Worm (Caenorhabditis elegans) whole organism, young adult: ENCODE data around the gene srbc-50.

Source experiments
- B0336.3 ChIP-seq: fragments of 200-800 bp; sonication (Bioruptor generic); IDR thresholded peaks from 2 replicates; pipeline ENCODE4 v1.3.6; 2022; ENCODE audit warnings: missing genetic modification characterization, missing compliant biosample characterization
- D2030.7 ChIP-seq: fragments of 200-800 bp; sonication (Bioruptor generic); IDR thresholded peaks from 2 replicates; pipeline ENCODE4 v1.3.6; 2022; ENCODE audit warnings: missing genetic modification reagents, missing genetic modification characterization, missing compliant biosample characterization
- F10E7.11 ChIP-seq: sonication (generic microtip); optimal IDR thresholded peaks from 2 replicates; lab custom pipeline; 2017; ENCODE audit warnings: mild to moderate bottlenecking, missing genetic modification characterization, moderate library complexity, missing compliant biosample characterization
- F52B5.7 ChIP-seq: sonication (generic microtip); optimal IDR thresholded peaks from 2 replicates; lab custom pipeline; 2016; ENCODE audit warnings: mild to moderate bottlenecking, missing genetic modification characterization, missing compliant biosample characterization
- F55B11.4 ChIP-seq: sonication (generic microtip); optimal IDR thresholded peaks from 2 replicates; lab custom pipeline; 2016; ENCODE audit warnings: missing compliant biosample characterization, missing genetic modification characterization, borderline replicate concordance; ENCODE audit not compliant: insufficient read depth
- F57C9.4 ChIP-seq: sonication (generic microtip); optimal IDR thresholded peaks from 2 replicates; lab custom pipeline; 2017; ENCODE audit warnings: mild to moderate bottlenecking, missing genetic modification characterization, missing compliant biosample characterization
- K12H6.12 ChIP-seq: fragments of 200-800 bp; sonication (Bioruptor generic); optimal IDR thresholded peaks from 2 replicates; lab custom pipeline; 2018; ENCODE audit warnings: mild to moderate bottlenecking, missing genetic modification characterization, missing compliant biosample characterization
- T26A5.8 ChIP-seq: sonication (generic microtip); optimal IDR thresholded peaks from 2 replicates; lab custom pipeline; 2016; ENCODE audit warnings: missing genetic modification characterization, missing compliant biosample characterization
- Y53F4B.3 ChIP-seq: fragments of 200-800 bp; sonication (Bioruptor generic); IDR thresholded peaks from 2 replicates; pipeline ENCODE4 v1.3.6; 2022; ENCODE audit warnings: missing genetic modification reagents, missing genetic modification characterization, missing compliant biosample characterization
- Y79H2A.3 ChIP-seq: fragments of 200-800 bp; sonication (Bioruptor generic); conservative IDR thresholded peaks from 2 replicates; pipeline ENCODE4 v1.3.6; 2022; ENCODE audit warnings: missing genetic modification reagents, missing genetic modification characterization, missing compliant biosample characterization
- Y95B8A.8 ChIP-seq: fragments of 200-800 bp; sonication (Bioruptor generic); IDR thresholded peaks from 2 replicates; pipeline ENCODE4 v1.3.6; 2022; ENCODE audit warnings: missing genetic modification reagents, missing genetic modification characterization, missing compliant biosample characterization
- ZK185.1 ChIP-seq: sonication (generic microtip); optimal IDR thresholded peaks from 2 replicates; lab custom pipeline; 2016; ENCODE audit warnings: mild to moderate bottlenecking, missing genetic modification characterization, missing compliant biosample characterization; ENCODE audit not compliant: poor library complexity, severe bottlenecking
- ama-1 ChIP-seq, 3 experiments: fragments of 150-350 bp in 1 of 3; sonication (generic microtip) in 2 of 3; optimal IDR thresholded peaks; 2 replicates each; lab custom pipeline; 2014 to 2018; ENCODE audit warnings: missing biosample characterization in 2 of 3, missing genetic modification characterization in 2 of 3, missing genetic modification reagents in 2 of 3
- bed-1 ChIP-seq: fragments of 200-800 bp; sonication (Bioruptor generic); IDR thresholded peaks from 2 replicates; pipeline ENCODE4 v1.3.6; 2022; ENCODE audit warnings: missing genetic modification reagents, missing genetic modification characterization, missing compliant biosample characterization
- ccch-3 ChIP-seq: fragments of 200-800 bp; sonication (Bioruptor generic); optimal IDR thresholded peaks from 2 replicates; lab custom pipeline; 2018; ENCODE audit warnings: mild to moderate bottlenecking, missing genetic modification characterization, missing compliant biosample characterization
- cebp-1 ChIP-seq, 2 experiments: fragments of 200-800 bp in 1 of 2; sonication (Bioruptor generic) in 1 of 2; sonication (generic microtip) in 1 of 2; IDR thresholded peaks in 1 of 2; optimal IDR thresholded peaks in 1 of 2; 2 replicates each; pipeline versions ENCODE4 v1.3.6 to Lab custom; 2017 to 2022; ENCODE audit warnings: missing compliant biosample characterization in 2 of 2, missing genetic modification characterization in 2 of 2, mild to moderate bottlenecking in 1 of 2, missing genetic modification reagents in 1 of 2, moderate library complexity in 1 of 2
- cebp-2 ChIP-seq: fragments of 200-800 bp; sonication (Bioruptor generic); IDR thresholded peaks from 2 replicates; pipeline ENCODE4 v1.3.6; 2022; ENCODE audit warnings: missing genetic modification characterization, missing compliant biosample characterization
- ceh-100 ChIP-seq: fragments of 200-800 bp; sonication (Bioruptor generic); IDR thresholded peaks from 2 replicates; pipeline ENCODE4 v1.3.6; 2022; ENCODE audit warnings: missing genetic modification reagents, missing genetic modification characterization, missing compliant biosample characterization
- ceh-27 ChIP-seq: fragments of 200-800 bp; sonication (Bioruptor generic); optimal IDR thresholded peaks from 2 replicates; lab custom pipeline; 2018; ENCODE audit warnings: mild to moderate bottlenecking, missing genetic modification characterization, moderate library complexity, missing compliant biosample characterization
- ceh-58 ChIP-seq: fragments of 200-800 bp; sonication (Bioruptor generic); IDR thresholded peaks from 2 replicates; pipeline ENCODE4 v1.3.6; 2022; ENCODE audit warnings: missing genetic modification characterization, missing compliant biosample characterization
- ceh-91 ChIP-seq: fragments of 200-800 bp; sonication (Bioruptor generic); IDR thresholded peaks from 2 replicates; pipeline ENCODE4 v1.3.6; 2022; ENCODE audit warnings: missing genetic modification reagents, missing genetic modification characterization, missing compliant biosample characterization
- chd-7 ChIP-seq: sonication (generic microtip); optimal IDR thresholded peaks from 2 replicates; lab custom pipeline; 2016; ENCODE audit warnings: mild to moderate bottlenecking, missing genetic modification characterization, moderate library complexity, missing compliant biosample characterization
- dpff-1 ChIP-seq: sonication (generic microtip); optimal IDR thresholded peaks from 2 replicates; lab custom pipeline; 2017; ENCODE audit warnings: mild to moderate bottlenecking, missing genetic modification characterization, missing compliant biosample characterization
- dpl-1 ChIP-seq: fragments of 150-350 bp; optimal IDR thresholded peaks from 2 replicates; lab custom pipeline; 2014; ENCODE audit warnings: missing biosample characterization, missing genetic modification reagents, missing genetic modification characterization
- egl-44 ChIP-seq: fragments of 200-800 bp; sonication (Bioruptor generic); IDR thresholded peaks from 2 replicates; pipeline ENCODE4 v1.3.6; 2022; ENCODE audit warnings: missing genetic modification reagents, missing genetic modification characterization, missing compliant biosample characterization
- ekl-4 ChIP-seq: fragments of 200-800 bp; sonication (Bioruptor generic); IDR thresholded peaks from 2 replicates; pipeline ENCODE4 v1.3.6; 2022; ENCODE audit warnings: missing genetic modification reagents, missing genetic modification characterization, missing compliant biosample characterization
- fkh-3 ChIP-seq: sonication (generic microtip); optimal IDR thresholded peaks from 2 replicates; lab custom pipeline; 2016; ENCODE audit warnings: mild to moderate bottlenecking, missing genetic modification characterization, missing compliant biosample characterization
- lin-35 ChIP-seq, 3 experiments: fragments of 150-350 bp in 2 of 3; sonication (generic microtip) in 1 of 3; optimal IDR thresholded peaks; 2 replicates each; lab custom pipeline; 2014 to 2018; ENCODE audit warnings: missing biosample characterization in 3 of 3, missing genetic modification characterization in 3 of 3, missing genetic modification reagents in 3 of 3
- lir-1 ChIP-seq: fragments of 200-800 bp; sonication (Bioruptor generic); conservative IDR thresholded peaks from 2 replicates; pipeline ENCODE4 v1.3.6; 2022; ENCODE audit warnings: missing genetic modification reagents, missing genetic modification characterization, missing compliant biosample characterization
- madf-3 ChIP-seq: fragments of 200-800 bp; sonication (Bioruptor generic); IDR thresholded peaks from 2 replicates; pipeline ENCODE4 v1.3.6; 2022; ENCODE audit warnings: missing genetic modification reagents, missing genetic modification characterization, missing compliant biosample characterization
- nfyb-1 ChIP-seq: fragments of 200-800 bp; sonication (Bioruptor generic); IDR thresholded peaks from 2 replicates; pipeline ENCODE4 v1.3.6; 2022; ENCODE audit warnings: missing genetic modification reagents, missing genetic modification characterization, missing compliant biosample characterization
- nhr-27 ChIP-seq: fragments of 200-800 bp; sonication (Bioruptor generic); optimal IDR thresholded peaks from 2 replicates; lab custom pipeline; 2018; ENCODE audit warnings: mild to moderate bottlenecking, missing genetic modification characterization, moderate library complexity, missing compliant biosample characterization
- pbrm-1 ChIP-seq: fragments of 200-800 bp; sonication (Bioruptor generic); IDR thresholded peaks from 2 replicates; pipeline ENCODE4 v1.3.6; 2022; ENCODE audit warnings: missing genetic modification reagents, missing genetic modification characterization, missing compliant biosample characterization
- rec-8 ChIP-seq, 2 experiments: sonication (generic microtip); optimal IDR thresholded peaks; 2 replicates each; lab custom pipeline; 2016; ENCODE audit warnings: mild to moderate bottlenecking in 2 of 2, missing genetic modification characterization in 2 of 2, missing genetic modification reagents in 2 of 2, missing genotype in 2 of 2, missing biosample characterization in 1 of 2, missing compliant biosample characterization in 1 of 2, moderate library complexity in 1 of 2
- rpc-1 ChIP-seq, 2 experiments: fragments of 150-350 bp in 1 of 2; sonication (generic microtip) in 1 of 2; optimal IDR thresholded peaks; 2 replicates each; lab custom pipeline; 2014 to 2018; ENCODE audit warnings: missing biosample characterization in 1 of 2, missing genetic modification characterization in 1 of 2, missing genetic modification reagents in 1 of 2, missing genotype in 1 of 2
- sea-2 ChIP-seq: fragments of 200-800 bp; sonication (Bioruptor generic); IDR thresholded peaks from 2 replicates; pipeline ENCODE4 v1.3.6; 2022; ENCODE audit warnings: missing genetic modification characterization, missing compliant biosample characterization
- tlf-1 ChIP-seq: fragments of 200-800 bp; sonication (Bioruptor generic); optimal IDR thresholded peaks from 2 replicates; lab custom pipeline; 2018; ENCODE audit warnings: mild to moderate bottlenecking, missing genetic modification characterization, missing compliant biosample characterization
- zim-3 ChIP-seq: sonication (generic microtip); optimal IDR thresholded peaks from 2 replicates; lab custom pipeline; 2017; ENCODE audit warnings: mild to moderate bottlenecking, missing genetic modification characterization, moderate library complexity, missing compliant biosample characterization
- ztf-18 ChIP-seq: sonication (generic microtip); optimal IDR thresholded peaks from 2 replicates; lab custom pipeline; 2016; ENCODE audit warnings: missing genotype, mild to moderate bottlenecking, missing genetic modification characterization, missing compliant biosample characterization
- ztf-22 ChIP-seq: fragments of 200-800 bp; sonication (Bioruptor generic); optimal IDR thresholded peaks from 2 replicates; lab custom pipeline; 2018; ENCODE audit warnings: mild to moderate bottlenecking, missing genetic modification characterization, moderate library complexity, missing compliant biosample characterization
- ztf-25 ChIP-seq: fragments of 200-800 bp; sonication (Bioruptor generic); IDR thresholded peaks from 2 replicates; pipeline ENCODE4 v1.3.6; 2022; ENCODE audit warnings: missing genetic modification reagents, missing genetic modification characterization, missing compliant biosample characterization
- ztf-28 ChIP-seq: fragments of 200-800 bp; sonication (Bioruptor generic); IDR thresholded peaks from 2 replicates; pipeline ENCODE4 v1.3.6; 2022; ENCODE audit warnings: missing genetic modification reagents, missing genetic modification characterization, missing compliant biosample characterization
- ztf-3 ChIP-seq: fragments of 200-800 bp; sonication (Bioruptor generic); optimal IDR thresholded peaks from 2 replicates; lab custom pipeline; 2018; ENCODE audit warnings: mild to moderate bottlenecking, missing genetic modification characterization, missing compliant biosample characterization
- ztf-6 ChIP-seq: fragments of 200-800 bp; sonication (Bioruptor generic); IDR thresholded peaks from 2 replicates; pipeline ENCODE4 v1.3.6; 2022; ENCODE audit warnings: missing genetic modification reagents, missing genetic modification characterization, missing compliant biosample characterization

Gene srbc-50

ce11 chrV:15873762-15874161, 49.0 kb upstream of the srbc-50 start (continued):
- TF ChIP-seq tlf-1 (GFP tag; lab: Kevin White, UChicago) (peak; percentile 39), ztf-18 (peak; percentile 85), F57C9.4 (tag; lab: Kevin White, UChicago) (peak; percentile 74), F10E7.11 (tag; lab: Kevin White, UChicago) (peak; percentile 97), lin-35 (GFP tag; optimal IDR thresholded peaks at IDR 0.05; lab: Kevin White, UChicago) (peak in 2 of 3 experiments; percentile 30 to 82), rec-8 (tag; optimal IDR thresholded peaks at IDR 0.05; lab: Kevin White, UChicago) (peak; percentile 94 to 98), F55B11.4 (no peak), lir-1 (GFP tag; lab: Robert Waterston, UW) (peak; percentile 78), F52B5.7 (tag; lab: Kevin White, UChicago) (peak; percentile 97), madf-3 (peak; percentile 88), nfyb-1 (GFP tag; lab: Robert Waterston, UW) (peak; percentile 94), cebp-2 (GFP tag; lab: Robert Waterston, UW) (peak; percentile 96), ama-1 (optimal IDR thresholded peaks at IDR 0.05; lab: Kevin White, UChicago) (no peak), ama-1 (GFP tag; optimal IDR thresholded peaks at IDR 0.05; lab: Kevin White, UChicago) (peak; percentile 93 to 96), ztf-6 (GFP tag; lab: Robert Waterston, UW) (peak; percentile 88), Y95B8A.8 (GFP tag; lab: Robert Waterston, UW) (0 out of 2 replicates have a peak, but pooled peaks have one; percentile 60), ztf-3 (GFP tag; lab: Kevin White, UChicago) (peak; percentile 79), ceh-27 (peak; percentile 90), bed-1 (GFP tag; lab: Robert Waterston, UW) (peak; percentile 95), egl-44 (GFP tag; lab: Robert Waterston, UW) (peak; percentile 96), Y53F4B.3 (GFP tag; lab: Robert Waterston, UW) (peak; percentile 50; the same call in 1 of the 2 replicates), Y79H2A.3 (0 out of 2 replicates have a peak, but pooled peaks have one; percentile 65), ceh-58 (GFP tag; lab: Robert Waterston, UW) (0 out of 2 replicates have a peak, but pooled peaks have one; percentile 85), B0336.3 (GFP tag; lab: Robert Waterston, UW) (peak; percentile 87; the same call in 1 of the 2 replicates), dpl-1 (GFP tag; lab: Kevin White, UChicago) (peak; percentile 8), ccch-3 (GFP tag; lab: Kevin White, UChicago) (peak; percentile 70), T26A5.8 (peak; percentile 95), ztf-25 (GFP tag; lab: Robert Waterston, UW) (peak; percentile 95), sea-2 (GFP tag; lab: Robert Waterston, UW) (peak; percentile 91), fkh-3 (peak; percentile 98), K12H6.12 (tag; lab: Kevin White, UChicago) (peak; percentile 77), nhr-27 (tag; lab: Kevin White, UChicago) (peak; percentile 91), ceh-100 (GFP tag; lab: Robert Waterston, UW) (peak; percentile 81), dpff-1 (peak; percentile 79), ekl-4 (GFP tag; lab: Robert Waterston, UW) (peak; percentile 75; the same call in 1 of the 2 replicates), ztf-22 (GFP tag; lab: Kevin White, UChicago) (peak; percentile 76), ztf-28 (peak; percentile 86; the same call in 1 of the 2 replicates), chd-7 (tag; lab: Kevin White, UChicago) (peak; percentile 95), rpc-1 (optimal IDR thresholded peaks at IDR 0.05; lab: Kevin White, UChicago) (peak; percentile 98), rpc-1 (tag; optimal IDR thresholded peaks at IDR 0.05; lab: Kevin White, UChicago) (peak; percentile 99), pbrm-1 (GFP tag; lab: Robert Waterston, UW) (peak; percentile 91), zim-3 (peak; percentile 98), D2030.7 (peak; percentile 87), cebp-1 (GFP tag; IDR thresholded peaks at IDR 0.05; lab: Robert Waterston, UW) (peak; percentile 68; the same call in 1 of the 2 replicates), cebp-1 (tag; optimal IDR thresholded peaks at IDR 0.05; lab: Kevin White, UChicago) (peak; percentile 90), ZK185.1 (peak; percentile 95), ceh-91 (peak; percentile 71)
